Fruit fly (Drosophila melanogaster) whole organism, embryonic: Measurements from ENCODE around the gene CG11263.
A peak's percentile ranks its signal among the peaks of the same experiment; 100 is the strongest.

Source experiments
- Atf6 ChIP-seq: fragments of 200-800 bp; sonication (Bioruptor generic); IDR thresholded peaks from 2 replicates; pipeline ENCODE4 v1.3.6; 2022; ENCODE audit warnings: missing biosample characterization, missing genetic modification characterization
- CG10267 ChIP-seq: fragments of 200-800 bp; sonication (Bioruptor generic); optimal IDR thresholded peaks from 2 replicates; lab custom pipeline; 2018; ENCODE audit warnings: missing biosample characterization, mild to moderate bottlenecking, missing genetic modification characterization, moderate library complexity
- CG11398 ChIP-seq: fragments of 200-800 bp; sonication (Bioruptor generic); optimal IDR thresholded peaks from 2 replicates; lab custom pipeline; 2016; ENCODE audit warnings: missing biosample characterization, missing genetic modification characterization
- CG12391 ChIP-seq: fragments of 200-800 bp; sonication (Bioruptor generic); optimal IDR thresholded peaks from 3 replicates; lab custom pipeline; 2018; ENCODE audit warnings: missing biosample characterization, mild to moderate bottlenecking, missing genetic modification characterization, moderate library complexity
- CG13123 ChIP-seq: fragments of 200-800 bp; sonication (Bioruptor generic); optimal IDR thresholded peaks from 2 replicates; lab custom pipeline; 2016; ENCODE audit warnings: missing biosample characterization, missing genetic modification characterization
- CG14667 ChIP-seq: fragments of 200-800 bp; sonication (Bioruptor generic); IDR thresholded peaks from 2 replicates; pipeline ENCODE4 v1.3.6; 2022; ENCODE audit warnings: missing biosample characterization, missing genetic modification characterization
- CG17186 ChIP-seq: fragments of 200-800 bp; sonication (Bioruptor generic); optimal IDR thresholded peaks from 3 replicates; lab custom pipeline; 2017; ENCODE audit warnings: missing biosample characterization, missing genetic modification reagents, missing genetic modification characterization
- CG2875 ChIP-seq: fragments of 200-800 bp; sonication (Bioruptor generic); optimal IDR thresholded peaks from 2 replicates; lab custom pipeline; 2017; ENCODE audit warnings: missing biosample characterization, mild to moderate bottlenecking, missing genetic modification characterization, missing genetic modification reagents
- CG2889 ChIP-seq: fragments of 200-800 bp; sonication (Bioruptor generic); IDR thresholded peaks from 3 replicates; pipeline ENCODE4 v1.3.6; 2022; ENCODE audit warnings: missing biosample characterization, missing genetic modification characterization
- CG30431 ChIP-seq: fragments of 200-800 bp; sonication (Bioruptor generic); optimal IDR thresholded peaks from 2 replicates; lab custom pipeline; 2017; ENCODE audit warnings: missing biosample characterization, missing genetic modification characterization
- CG3065 ChIP-seq: fragments of 200-800 bp; sonication (Bioruptor generic); optimal IDR thresholded peaks from 2 replicates; lab custom pipeline; 2016; ENCODE audit warnings: missing biosample characterization, missing genetic modification characterization
- CG31224 ChIP-seq: fragments of 200-800 bp; sonication (Bioruptor generic); IDR thresholded peaks from 2 replicates; pipeline ENCODE4 v1.3.6; 2022; ENCODE audit warnings: missing biosample characterization, missing genetic modification characterization
- CG31365 ChIP-seq: fragments of 200-800 bp; sonication (Bioruptor generic); optimal IDR thresholded peaks from 2 replicates; lab custom pipeline; 2018; ENCODE audit warnings: missing biosample characterization, mild to moderate bottlenecking, missing genetic modification characterization
- CG32767 ChIP-seq: fragments of 200-800 bp; sonication (Bioruptor generic); IDR thresholded peaks from 2 replicates; pipeline ENCODE4 v1.3.6; 2022; ENCODE audit warnings: missing biosample characterization, missing genetic modification characterization
- CG3281 ChIP-seq: fragments of 200-800 bp; sonication (Bioruptor generic); optimal IDR thresholded peaks from 3 replicates; lab custom pipeline; 2017; ENCODE audit warnings: missing biosample characterization, mild to moderate bottlenecking, missing genetic modification characterization
- CG3726 ChIP-seq: fragments of 200-800 bp; sonication (Bioruptor generic); IDR thresholded peaks from 3 replicates; pipeline ENCODE4, ENCODE4 v1.3.6; 2022; ENCODE audit warnings: missing biosample characterization, missing genetic modification characterization
- CG42726 ChIP-seq: fragments of 200-800 bp; sonication (Bioruptor generic); IDR thresholded peaks from 2 replicates; pipeline ENCODE4 v1.3.6; 2022; ENCODE audit warnings: missing biosample characterization, missing genetic modification characterization; ENCODE audit not compliant: partially characterized antibody
- CG4820 ChIP-seq: fragments of 200-800 bp; sonication (Bioruptor generic); optimal IDR thresholded peaks from 3 replicates; lab custom pipeline; 2016; ENCODE audit warnings: missing biosample characterization, missing genetic modification characterization
- CG6654 ChIP-seq: fragments of 200-800 bp; sonication (Bioruptor generic); optimal IDR thresholded peaks from 2 replicates; lab custom pipeline; 2017; ENCODE audit warnings: missing biosample characterization, mild to moderate bottlenecking, missing genetic modification characterization
- CG6683 ChIP-seq: fragments of 200-800 bp; sonication (Bioruptor generic); optimal IDR thresholded peaks from 2 replicates; lab custom pipeline; 2017; ENCODE audit warnings: missing biosample characterization, mild to moderate bottlenecking, missing genetic modification characterization, missing genetic modification reagents
- CG6791 ChIP-seq: fragments of 200-800 bp; sonication (Bioruptor generic); IDR thresholded peaks from 3 replicates; pipeline ENCODE4 v1.3.6; 2022; ENCODE audit warnings: missing biosample characterization, missing genetic modification characterization; ENCODE audit not compliant: partially characterized antibody
- CG8944 ChIP-seq: fragments of 200-800 bp; sonication (Bioruptor generic); optimal IDR thresholded peaks from 3 replicates; lab custom pipeline; 2016; ENCODE audit warnings: missing biosample characterization, missing genetic modification characterization
- CG9609 ChIP-seq: fragments of 200-800 bp; sonication (Bioruptor generic); optimal IDR thresholded peaks from 3 replicates; lab custom pipeline; 2016; ENCODE audit warnings: missing biosample characterization, missing genetic modification characterization
- CTCF ChIP-seq: fragments of 200-800 bp; sonication (Bioruptor generic); optimal IDR thresholded peaks from 2 replicates; lab custom pipeline; 2017; ENCODE audit warnings: missing biosample characterization, mild to moderate bottlenecking, missing genetic modification characterization, moderate library complexity
- Dbx ChIP-seq: fragments of 200-800 bp; sonication (Bioruptor generic); IDR thresholded peaks from 3 replicates; pipeline ENCODE4 v1.3.6; 2022; ENCODE audit warnings: missing biosample characterization, missing genetic modification characterization
- ERR ChIP-seq: fragments of 200-800 bp; sonication (Bioruptor generic); optimal IDR thresholded peaks from 2 replicates; lab custom pipeline; 2016; ENCODE audit warnings: missing biosample characterization, missing genetic modification characterization
- GATAe ChIP-seq: fragments of 200-800 bp; sonication (Bioruptor generic); conservative IDR thresholded peaks from 2 replicates; pipeline ENCODE4 v1.3.6; 2022; ENCODE audit warnings: missing biosample characterization, missing genetic modification characterization
- HLH54F ChIP-seq: fragments of 200-800 bp; sonication (Bioruptor generic); optimal IDR thresholded peaks from 3 replicates; lab custom pipeline; 2016; ENCODE audit warnings: missing biosample characterization, missing genetic modification characterization
- Lhr ChIP-seq: fragments of 200-800 bp; sonication (Bioruptor generic); optimal IDR thresholded peaks from 3 replicates; lab custom pipeline; 2017; ENCODE audit warnings: mild to moderate bottlenecking, missing biosample characterization, missing genetic modification reagents, missing genetic modification characterization
- Neu2 ChIP-seq: fragments of 200-800 bp; sonication (Bioruptor generic); optimal IDR thresholded peaks from 3 replicates; lab custom pipeline; 2016; ENCODE audit warnings: missing biosample characterization, missing genetic modification characterization, borderline replicate concordance
- Ptx1 ChIP-seq: fragments of 200-800 bp; sonication (Bioruptor generic); IDR thresholded peaks from 2 replicates; pipeline ENCODE4 v1.3.6; 2022; ENCODE audit warnings: missing biosample characterization, missing genetic modification characterization
- Rfx ChIP-seq: fragments of 200-800 bp; sonication (Bioruptor generic); IDR thresholded peaks from 2 replicates; pipeline ENCODE4 v1.3.6; 2022; ENCODE audit warnings: missing biosample characterization, missing genetic modification characterization
- Sry-δ ChIP-seq: fragments of 200-800 bp; sonication (Bioruptor generic); optimal IDR thresholded peaks from 2 replicates; lab custom pipeline; 2016; ENCODE audit warnings: missing biosample characterization, missing genetic modification characterization
- bbx ChIP-seq: fragments of 200-800 bp; sonication (Bioruptor generic); IDR thresholded peaks from 2 replicates; pipeline ENCODE4 v1.3.6; 2022; ENCODE audit warnings: missing biosample characterization, missing genetic modification characterization; ENCODE audit not compliant: partially characterized antibody
- br ChIP-seq: fragments of >200 bp; optimal IDR thresholded peaks from 2 replicates; lab custom pipeline; 2017
- bsh ChIP-seq, 2 experiments: fragments of 200-800 bp; sonication (Bioruptor generic); optimal IDR thresholded peaks; 2 replicates each; lab custom pipeline; 2017 to 2018; ENCODE audit warnings: mild to moderate bottlenecking in 2 of 2, missing biosample characterization in 2 of 2, missing genetic modification characterization in 2 of 2, moderate library complexity in 1 of 2
- corto ChIP-seq: fragments of 200-800 bp; sonication (Bioruptor generic); optimal IDR thresholded peaks from 2 replicates; lab custom pipeline; 2016; ENCODE audit warnings: missing biosample characterization, mild to moderate bottlenecking, missing genetic modification characterization, moderate library complexity
- danr ChIP-seq: fragments of 200-800 bp; sonication (Bioruptor generic); IDR thresholded peaks from 2 replicates; pipeline ENCODE4 v1.3.6; 2022; ENCODE audit warnings: missing biosample characterization, missing genetic modification characterization
- her ChIP-seq: fragments of 200-800 bp; sonication (Bioruptor generic); optimal IDR thresholded peaks from 2 replicates; lab custom pipeline; 2016; ENCODE audit warnings: missing biosample characterization, missing genetic modification characterization
- hth ChIP-seq: fragments of >200 bp; optimal IDR thresholded peaks from 2 replicates; lab custom pipeline; 2017; ENCODE audit warnings: inconsistent platforms
- jigr1 ChIP-seq: fragments of 200-800 bp; sonication (Bioruptor generic); IDR thresholded peaks from 3 replicates; pipeline ENCODE4 v1.3.6; 2022; ENCODE audit warnings: missing biosample characterization, missing genetic modification characterization
- nmo ChIP-seq: fragments of 200-800 bp; sonication (Bioruptor generic); optimal IDR thresholded peaks from 2 replicates; lab custom pipeline; 2018; ENCODE audit warnings: missing biosample characterization, mild to moderate bottlenecking, missing genetic modification characterization, moderate library complexity
- pan ChIP-seq, 4 experiments: fragments of >200 bp in 3 of 4; fragments of 200-800 bp in 1 of 4; sonication (Bioruptor generic) in 1 of 4; optimal IDR thresholded peaks in 3 of 4; IDR thresholded peaks in 1 of 4; 2 replicates each; pipeline versions ENCODE4 v1.3.6 to Lab custom; 2017 to 2022; ENCODE audit warnings: missing biosample characterization in 2 of 4, missing genetic modification characterization in 2 of 4, mixed read lengths in 1 of 4
- sima ChIP-seq: fragments of 200-800 bp; sonication (Bioruptor generic); optimal IDR thresholded peaks from 2 replicates; lab custom pipeline; 2016; ENCODE audit warnings: missing biosample characterization, missing genetic modification characterization
- sisA ChIP-seq: fragments of 200-800 bp; sonication (Bioruptor generic); IDR thresholded peaks from 2 replicates; pipeline ENCODE4 v1.3.6; 2022; ENCODE audit warnings: missing biosample characterization, missing genetic modification characterization
- slou ChIP-seq: fragments of 200-800 bp; sonication (Bioruptor generic); optimal IDR thresholded peaks from 3 replicates; lab custom pipeline; 2016; ENCODE audit warnings: missing biosample characterization, missing genetic modification characterization
- stc ChIP-seq: fragments of 200-800 bp; sonication (Bioruptor generic); IDR thresholded peaks from 2 replicates; pipeline ENCODE4 v1.3.6; 2022; ENCODE audit warnings: missing biosample characterization, missing genetic modification characterization
- ttk ChIP-seq: fragments of 200-800 bp; sonication (Bioruptor generic); IDR thresholded peaks from 2 replicates; pipeline ENCODE4 v2.1.2; 2022; ENCODE audit warnings: missing biosample characterization, missing genetic modification characterization
- tup ChIP-seq: fragments of 200-800 bp; sonication (Bioruptor generic); optimal IDR thresholded peaks from 2 replicates; lab custom pipeline; 2016; ENCODE audit warnings: missing biosample characterization, mild to moderate bottlenecking, missing genetic modification characterization, moderate library complexity
- vnd ChIP-seq: fragments of 200-800 bp; sonication (Bioruptor generic); IDR thresholded peaks from 3 replicates; pipeline ENCODE4 v1.3.6; 2022; ENCODE audit warnings: missing biosample characterization, missing genetic modification characterization; ENCODE audit not compliant: partially characterized antibody

The CG11263 gene

DNA sequence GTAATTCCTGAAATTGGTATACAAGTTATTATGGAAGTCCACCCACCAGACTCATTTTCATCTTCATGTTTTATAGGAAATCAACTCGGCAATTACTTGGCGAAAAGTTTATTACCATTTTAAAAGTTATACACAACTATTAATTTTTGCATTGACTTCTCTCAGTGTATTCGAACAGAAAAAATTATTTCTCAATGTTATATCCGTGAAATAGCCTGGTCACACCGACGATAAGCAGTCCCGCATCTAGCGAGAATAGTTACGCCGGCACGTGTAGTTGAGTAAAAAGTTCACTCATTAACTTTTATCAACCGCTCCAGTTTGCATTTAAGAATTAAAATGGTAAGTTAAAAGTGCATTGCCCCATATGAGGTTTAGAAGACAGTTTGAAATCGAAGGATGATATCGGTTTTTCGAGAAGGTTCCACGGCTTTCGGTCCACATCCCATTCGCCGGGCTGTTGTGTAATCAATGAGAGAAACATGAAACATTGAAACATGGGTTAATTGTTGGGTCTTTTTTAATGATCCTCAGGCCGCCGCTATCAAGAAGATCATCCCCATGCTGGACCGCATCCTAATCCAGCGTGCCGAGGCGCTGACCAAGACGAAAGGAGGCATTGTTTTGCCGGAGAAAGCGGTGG, 9.3 kb downstream of the CG11263 start, which contains the start of gene CG11267 (continued):
- peak; percentile 75 for TF ChIP-seq CG8944 (GFP tag; lab: Kevin White, UChicago)
- TF ChIP-seq CG2875 (GFP tag; lab: Kevin White, UChicago), result peak; percentile 48
- peak; percentile 33 for TF ChIP-seq ERR
- TF ChIP-seq HLH54F (GFP tag; lab: Kevin White, UChicago), result peak; percentile 65
- peak; percentile 42 for TF ChIP-seq CG17186
- peak; percentile 65 for TF ChIP-seq CG6683
- peak; percentile 87 for TF ChIP-seq CG31224 (GFP tag; lab: Robert Waterston, UW)
- TF ChIP-seq hth (lab: Kevin White, UChicago), result no peak
- TF ChIP-seq CG42726, result no peak
- TF ChIP-seq pan (optimal IDR thresholded peaks at IDR 0.05; lab: Kevin White, UChicago), result no peak
- TF ChIP-seq pan (GFP tag; optimal IDR thresholded peaks at IDR 0.05 in 1 of 2, IDR thresholded peaks at IDR 0.05 in 1 of 2), result peak in 1 of 2 experiments; percentile 93
- peak; percentile 17 for TF ChIP-seq sima (GFP tag; lab: Kevin White, UChicago)
- TF ChIP-seq br (lab: Kevin White, UChicago), result no peak
- TF ChIP-seq danr (GFP tag; lab: Robert Waterston, UW), result peak; percentile 78; the same call in 1 of the 2 replicates
- TF ChIP-seq CG32767 (GFP tag; lab: Robert Waterston, UW), result peak; percentile 62
- peak; percentile 93 for TF ChIP-seq Atf6 (GFP tag; lab: Robert Waterston, UW)
- peak; percentile 79 for TF ChIP-seq CG14667 (GFP tag; lab: Robert Waterston, UW)
- TF ChIP-seq CG3726 (GFP tag; lab: Robert Waterston, UW), result peak; percentile 86
- peak; percentile 90 for TF ChIP-seq CG3281 (GFP tag; lab: Kevin White, UChicago)
- TF ChIP-seq tup (GFP tag; lab: Kevin White, UChicago), result peak; percentile 73
- TF ChIP-seq Ptx1 (GFP tag; lab: Robert Waterston, UW), result peak; percentile 86
- peak; percentile 47 for TF ChIP-seq CG11398 (GFP tag; lab: Kevin White, UChicago)
- TF ChIP-seq Dbx, result peak; percentile 93
- TF ChIP-seq bsh (GFP tag; optimal IDR thresholded peaks at IDR 0.05; lab: Kevin White, UChicago), result peak; percentile 66 to 78
- TF ChIP-seq CG12391 (tag; lab: Kevin White, UChicago), result peak; percentile 74
- peak; percentile 73 for TF ChIP-seq CG6654 (GFP tag; lab: Kevin White, UChicago)
- TF ChIP-seq CG6791 (GFP tag; lab: Robert Waterston, UW), result peak; percentile 44; the same call in 1 of the 3 replicates
- TF ChIP-seq stc (GFP tag; lab: Robert Waterston, UW), result peak; percentile 94
- peak; percentile 43 for TF ChIP-seq CTCF
- peak; percentile 93 for TF ChIP-seq sisA (GFP tag; lab: Robert Waterston, UW)
- peak; percentile 60 for TF ChIP-seq her (GFP tag; lab: Kevin White, UChicago)
- TF ChIP-seq CG9609 (GFP tag; lab: Kevin White, UChicago), result peak; percentile 77
- TF ChIP-seq CG3065, result no peak
- TF ChIP-seq vnd, result no peak
- no peak for TF ChIP-seq bbx (GFP tag; lab: Robert Waterston, UW)
- TF ChIP-seq CG10267 (tag; lab: Kevin White, UChicago), result peak; percentile 78
- peak; percentile 35 for TF ChIP-seq corto (GFP tag; lab: Kevin White, UChicago)
- peak; percentile 95 for TF ChIP-seq Rfx (GFP tag; lab: Robert Waterston, UW)
- TF ChIP-seq ttk (GFP tag; lab: Robert Waterston, UW), result peak; percentile 74
- no peak for TF ChIP-seq Neu2 (GFP tag; lab: Kevin White, UChicago)
- TF ChIP-seq jigr1, result peak; percentile 5; the same call in 1 of the 3 replicates
- TF ChIP-seq GATAe (GFP tag; lab: Robert Waterston, UW), result peak; percentile 76
- TF ChIP-seq CG13123, result peak; percentile 49
- TF ChIP-seq CG4820 (GFP tag; lab: Kevin White, UChicago), result peak; percentile 85
- TF ChIP-seq slou, result peak; percentile 76
- peak; percentile 15 for TF ChIP-seq Lhr (GFP tag; lab: Kevin White, UChicago)
- peak; percentile 69 for TF ChIP-seq CG31365
- peak; percentile 69; the same call in 2 of the 3 replicates for TF ChIP-seq CG2889 (GFP tag; lab: Robert Waterston, UW)
- peak; percentile 32 for TF ChIP-seq Sry-δ (GFP tag; lab: Kevin White, UChicago)
- peak; percentile 92 for TF ChIP-seq nmo
- TF ChIP-seq CG30431 (GFP tag; lab: Kevin White, UChicago), result peak; percentile 59
